Fruit fly (Drosophila melanogaster) whole organism, embryonic: Measurements from ENCODE around the gene Pax.

Source experiments
- Abd-B ChIP-seq: fragments of 200-800 bp; sonication (Bioruptor generic); optimal IDR thresholded peaks from 2 replicates; lab custom pipeline; 2018; ENCODE audit warnings: missing biosample characterization, mild to moderate bottlenecking, missing genetic modification characterization, moderate library complexity
- Bdp1 ChIP-seq: fragments of 200-800 bp; sonication (Bioruptor generic); optimal IDR thresholded peaks from 3 replicates; lab custom pipeline; 2016; ENCODE audit warnings: missing biosample characterization, missing genetic modification characterization
- BtbVII ChIP-seq: fragments of 200-800 bp; sonication (Bioruptor generic); optimal IDR thresholded peaks from 3 replicates; lab custom pipeline; 2017; ENCODE audit warnings: missing biosample characterization, mild to moderate bottlenecking, missing genetic modification characterization
- CG11560 ChIP-seq: fragments of 200-800 bp; sonication (Bioruptor generic); IDR thresholded peaks from 3 replicates; pipeline ENCODE4 v1.3.6; 2022; ENCODE audit warnings: missing biosample characterization, missing genetic modification characterization
- CG12744 ChIP-seq: fragments of 200-800 bp; sonication (Bioruptor generic); optimal IDR thresholded peaks from 2 replicates; lab custom pipeline; 2016; ENCODE audit warnings: missing biosample characterization, missing genetic modification characterization
- CG13424 ChIP-seq: fragments of 200-800 bp; sonication (Bioruptor generic); optimal IDR thresholded peaks from 2 replicates; lab custom pipeline; 2019; ENCODE audit warnings: missing biosample characterization, mild to moderate bottlenecking, missing genetic modification characterization, moderate library complexity
- CG14050 ChIP-seq: fragments of 200-800 bp; sonication (Bioruptor generic); IDR thresholded peaks from 3 replicates; pipeline ENCODE4 v1.3.6; 2022; ENCODE audit warnings: missing biosample characterization, missing genetic modification characterization
- CG17802 ChIP-seq: fragments of 200-800 bp; sonication (Bioruptor generic); optimal IDR thresholded peaks from 2 replicates; lab custom pipeline; 2018; ENCODE audit warnings: missing biosample characterization, mild to moderate bottlenecking, missing genetic modification characterization, moderate library complexity
- CG18599 ChIP-seq: fragments of 200-800 bp; sonication (Bioruptor generic); optimal IDR thresholded peaks from 3 replicates; lab custom pipeline; 2017; ENCODE audit warnings: missing biosample characterization, missing genetic modification characterization, mild to moderate bottlenecking, moderate library complexity, missing genetic modification reagents
- CG2120 ChIP-seq: fragments of 200-800 bp; sonication (Bioruptor generic); optimal IDR thresholded peaks from 3 replicates; lab custom pipeline; 2016; ENCODE audit warnings: missing biosample characterization, missing genetic modification characterization
- CG2129 ChIP-seq: fragments of 200-800 bp; sonication (Bioruptor generic); IDR thresholded peaks from 2 replicates; pipeline ENCODE4 v1.3.6; 2022; ENCODE audit warnings: missing biosample characterization, missing genetic modification characterization; ENCODE audit not compliant: partially characterized antibody
- CG31224 ChIP-seq: fragments of 200-800 bp; sonication (Bioruptor generic); IDR thresholded peaks from 2 replicates; pipeline ENCODE4 v1.3.6; 2022; ENCODE audit warnings: missing biosample characterization, missing genetic modification characterization
- CG31365 ChIP-seq: fragments of 200-800 bp; sonication (Bioruptor generic); optimal IDR thresholded peaks from 2 replicates; lab custom pipeline; 2018; ENCODE audit warnings: missing biosample characterization, mild to moderate bottlenecking, missing genetic modification characterization
- CG3163 ChIP-seq: fragments of 200-800 bp; sonication (Bioruptor generic); optimal IDR thresholded peaks from 3 replicates; lab custom pipeline; 2016; ENCODE audit warnings: missing biosample characterization, missing genetic modification characterization
- CG34376 ChIP-seq: fragments of 200-800 bp; sonication (Bioruptor generic); optimal IDR thresholded peaks from 2 replicates; lab custom pipeline; 2018; ENCODE audit warnings: missing biosample characterization, mild to moderate bottlenecking, missing genetic modification characterization
- CG4282 ChIP-seq: fragments of 200-800 bp; sonication (Bioruptor generic); optimal IDR thresholded peaks from 2 replicates; lab custom pipeline; 2016; ENCODE audit warnings: missing biosample characterization, missing genetic modification characterization
- CG43689 ChIP-seq: fragments of 200-800 bp; sonication (Bioruptor generic); IDR thresholded peaks from 2 replicates; pipeline ENCODE4 v1.3.6; 2022; ENCODE audit warnings: missing biosample characterization, missing genetic modification characterization
- CG4707 ChIP-seq: fragments of 200-800 bp; sonication (Bioruptor generic); optimal IDR thresholded peaks from 2 replicates; lab custom pipeline; 2018; ENCODE audit warnings: missing biosample characterization, mild to moderate bottlenecking, missing genetic modification characterization, moderate library complexity
- CG6175 ChIP-seq: fragments of 200-800 bp; sonication (Bioruptor generic); IDR thresholded peaks from 3 replicates; pipeline ENCODE4 v1.3.6; 2022; ENCODE audit warnings: missing biosample characterization, missing genetic modification characterization
- CG7963 ChIP-seq: fragments of 200-800 bp; sonication (Bioruptor generic); IDR thresholded peaks from 3 replicates; pipeline ENCODE4 v1.3.6; 2022; ENCODE audit warnings: missing biosample characterization, missing genetic modification characterization; ENCODE audit not compliant: partially characterized antibody
- Chrac-16 ChIP-seq: fragments of 200-800 bp; sonication (Bioruptor generic); optimal IDR thresholded peaks from 3 replicates; lab custom pipeline; 2016; ENCODE audit warnings: missing biosample characterization, missing genetic modification characterization
- Drgx ChIP-seq: fragments of 200-800 bp; sonication (Bioruptor generic); IDR thresholded peaks from 2 replicates; pipeline ENCODE4 v1.3.6; 2022; ENCODE audit warnings: missing biosample characterization, missing genetic modification characterization
- Fer1 ChIP-seq: fragments of 200-800 bp; sonication (Bioruptor generic); optimal IDR thresholded peaks from 2 replicates; lab custom pipeline; 2017; ENCODE audit warnings: missing biosample characterization, mild to moderate bottlenecking, missing genetic modification characterization
- Mad ChIP-seq: fragments of 200-800 bp; sonication (Bioruptor generic); optimal IDR thresholded peaks from 2 replicates; lab custom pipeline; 2016; ENCODE audit warnings: missing biosample characterization, missing genetic modification characterization
- Neu2 ChIP-seq: fragments of 200-800 bp; sonication (Bioruptor generic); optimal IDR thresholded peaks from 3 replicates; lab custom pipeline; 2016; ENCODE audit warnings: missing biosample characterization, missing genetic modification characterization, borderline replicate concordance
- Ravus ChIP-seq: fragments of 200-800 bp; sonication (Bioruptor generic); IDR thresholded peaks from 2 replicates; pipeline ENCODE4 v1.3.6; 2022; ENCODE audit warnings: missing biosample characterization, missing genetic modification characterization
- Taf1 ChIP-seq: fragments of 200-800 bp; sonication (Bioruptor generic); IDR thresholded peaks from 2 replicates; pipeline ENCODE4 v1.3.6; 2022; ENCODE audit warnings: missing biosample characterization, missing genetic modification characterization
- Xbp1 ChIP-seq: fragments of 200-800 bp; sonication (Bioruptor generic); optimal IDR thresholded peaks from 3 replicates; lab custom pipeline; 2016; ENCODE audit warnings: missing biosample characterization, mild to moderate bottlenecking, missing genetic modification characterization
- al ChIP-seq: fragments of 200-800 bp; sonication (Bioruptor generic); IDR thresholded peaks from 2 replicates; pipeline ENCODE4 v1.3.6; 2022; ENCODE audit warnings: missing biosample characterization, missing genetic modification characterization
- cas ChIP-seq: fragments of 200-800 bp; sonication (Bioruptor generic); IDR thresholded peaks from 2 replicates; pipeline ENCODE4 v1.3.6; 2022; ENCODE audit warnings: missing biosample characterization, missing genetic modification characterization
- cg ChIP-seq: fragments of 200-800 bp; sonication (Bioruptor generic); optimal IDR thresholded peaks from 3 replicates; lab custom pipeline; 2019; ENCODE audit warnings: missing biosample characterization, mild to moderate bottlenecking, missing genetic modification characterization, moderate library complexity
- chif ChIP-seq, 2 experiments: fragments of 200-800 bp; sonication (Bioruptor generic); optimal IDR thresholded peaks; 3 replicates each; lab custom pipeline; 2016; ENCODE audit warnings: missing biosample characterization in 2 of 2, missing genetic modification characterization in 2 of 2
- crp ChIP-seq, 2 experiments: fragments of 200-800 bp; sonication (Bioruptor generic); optimal IDR thresholded peaks; 2 replicates in 1 of 2; 3 replicates in 1 of 2; lab custom pipeline; 2017; ENCODE audit warnings: missing biosample characterization in 2 of 2, missing genetic modification characterization in 2 of 2, mild to moderate bottlenecking in 1 of 2, moderate library complexity in 1 of 2
- danr ChIP-seq: fragments of 200-800 bp; sonication (Bioruptor generic); IDR thresholded peaks from 2 replicates; pipeline ENCODE4 v1.3.6; 2022; ENCODE audit warnings: missing biosample characterization, missing genetic modification characterization
- ftz-f1 ChIP-seq: fragments of 200-800 bp; sonication (Bioruptor generic); optimal IDR thresholded peaks from 2 replicates; lab custom pipeline; 2016; ENCODE audit warnings: missing biosample characterization, missing genetic modification characterization
- gcm2 ChIP-seq: fragments of 200-800 bp; sonication (Bioruptor generic); optimal IDR thresholded peaks from 2 replicates; lab custom pipeline; 2016; ENCODE audit warnings: missing biosample characterization, missing genetic modification characterization
- hbn ChIP-seq: fragments of 200-800 bp; sonication (Bioruptor generic); IDR thresholded peaks from 2 replicates; pipeline ENCODE4 v1.3.6; 2022; ENCODE audit warnings: missing biosample characterization, missing genetic modification characterization; ENCODE audit not compliant: partially characterized antibody
- ken ChIP-seq: fragments of 200-800 bp; sonication (Bioruptor generic); IDR thresholded peaks from 3 replicates; pipeline ENCODE4 v1.3.6; 2022; ENCODE audit warnings: missing biosample characterization, missing genetic modification characterization
- lola ChIP-seq, 3 experiments: fragments of >200 bp in 2 of 3; fragments of 200-800 bp in 1 of 3; sonication (Bioruptor generic) in 1 of 3; optimal IDR thresholded peaks; 2 replicates each; lab custom pipeline; 2017 to 2019; ENCODE audit warnings: missing biosample characterization in 3 of 3, missing genetic modification characterization in 3 of 3, mild to moderate bottlenecking in 1 of 3, moderate library complexity in 1 of 3
- nom ChIP-seq: fragments of 200-800 bp; sonication (Bioruptor generic); optimal IDR thresholded peaks from 2 replicates; lab custom pipeline; 2017; ENCODE audit warnings: missing biosample characterization, missing genetic modification characterization, mild to moderate bottlenecking, moderate library complexity, missing genetic modification reagents
- org-1 ChIP-seq: fragments of 200-800 bp; sonication (Bioruptor generic); optimal IDR thresholded peaks from 2 replicates; lab custom pipeline; 2017; ENCODE audit warnings: missing biosample characterization, missing genetic modification characterization
- sc ChIP-seq, 3 experiments: fragments of >200 bp in 2 of 3; fragments of 200-800 bp in 1 of 3; sonication (Bioruptor generic) in 1 of 3; optimal IDR thresholded peaks; 2 replicates in 2 of 3; 3 replicates in 1 of 3; lab custom pipeline; 2017; ENCODE audit warnings: mild to moderate bottlenecking in 1 of 3, missing biosample characterization in 1 of 3, missing genetic modification characterization in 1 of 3, missing genetic modification reagents in 1 of 3
- sob ChIP-seq: fragments of 200-800 bp; sonication (Bioruptor generic); IDR thresholded peaks from 2 replicates; pipeline ENCODE4 v1.3.6; 2022; ENCODE audit warnings: missing biosample characterization, missing genetic modification characterization
- sqz ChIP-seq: fragments of 200-800 bp; sonication (Bioruptor generic); optimal IDR thresholded peaks from 3 replicates; lab custom pipeline; 2018; ENCODE audit warnings: missing biosample characterization, mild to moderate bottlenecking, missing genetic modification characterization
- sr ChIP-seq: fragments of 200-800 bp; sonication (Bioruptor generic); IDR thresholded peaks from 3 replicates; pipeline ENCODE4 v1.3.6; 2022; ENCODE audit warnings: missing biosample characterization, missing genetic modification characterization
- ssp ChIP-seq: fragments of 200-800 bp; sonication (Bioruptor generic); IDR thresholded peaks from 2 replicates; pipeline ENCODE4 v1.3.6; 2022; ENCODE audit warnings: missing biosample characterization, missing genetic modification characterization
- unc-4 ChIP-seq: fragments of 200-800 bp; sonication (Bioruptor generic); IDR thresholded peaks from 2 replicates; pipeline ENCODE4 v1.3.6; 2022; ENCODE audit warnings: missing biosample characterization, missing genetic modification characterization; ENCODE audit not compliant: partially characterized antibody
- vvl ChIP-seq: fragments of 200-800 bp; sonication (Bioruptor generic); IDR thresholded peaks from 2 replicates; pipeline ENCODE4 v1.3.6; 2022; ENCODE audit warnings: missing biosample characterization, missing genetic modification characterization

The Pax gene

DNA sequence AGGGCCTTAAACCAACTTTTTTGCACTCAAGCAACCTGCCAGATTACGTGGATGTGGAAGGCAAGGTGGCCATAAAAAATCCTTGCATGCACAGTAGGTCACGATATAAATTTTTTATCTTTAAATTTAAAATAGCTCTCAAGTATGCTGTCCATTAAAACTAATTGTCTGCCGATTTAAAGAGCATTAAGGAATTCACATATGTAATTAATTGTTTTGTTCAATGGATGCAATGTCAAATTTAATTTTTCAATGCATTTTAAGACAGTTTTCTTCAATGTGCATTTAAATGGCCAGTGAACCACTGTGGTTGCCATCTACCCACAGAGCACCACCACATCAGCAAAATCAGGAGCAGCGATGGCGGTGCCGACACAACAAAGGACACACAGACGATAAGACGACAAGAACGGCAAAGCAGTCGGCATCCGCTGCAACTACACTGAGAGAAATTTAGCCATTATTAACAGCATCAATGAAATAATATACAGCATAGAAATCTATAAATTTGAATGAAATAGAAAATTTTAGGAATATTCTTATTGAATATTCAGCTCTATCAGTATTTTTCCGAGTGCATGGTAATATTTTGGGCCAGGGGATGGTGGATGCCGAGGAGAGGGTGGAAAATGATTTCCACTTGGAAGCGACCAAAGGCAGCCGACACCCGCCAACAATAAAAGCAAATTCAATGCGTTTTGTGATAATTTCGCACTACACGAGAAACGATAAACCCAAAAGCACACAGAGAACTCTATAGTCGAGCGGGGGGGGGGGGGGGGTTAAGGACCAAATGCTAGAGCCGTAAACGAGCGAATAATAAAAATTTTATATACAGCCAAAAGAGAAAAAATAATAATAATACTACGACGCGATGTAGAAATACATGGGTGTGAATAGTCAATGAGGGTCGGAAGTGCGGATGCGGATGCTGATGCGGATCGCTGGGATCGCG is 49.0 kb downstream of the Pax start (continued):
- TF ChIP-seq chif (GFP tag; optimal IDR thresholded peaks at IDR 0.05; lab: Kevin White, UChicago), result peak; percentile 14 to 61
- peak; percentile 32; the same call in 1 of the 3 replicates for TF ChIP-seq CG14050 (GFP tag; lab: Robert Waterston, UW)
- TF ChIP-seq Xbp1 (GFP tag; lab: Kevin White, UChicago), result peak; percentile 30
- TF ChIP-seq CG4707, result no peak
- peak; percentile 56 for TF ChIP-seq CG18599 (GFP tag; lab: Kevin White, UChicago)
- no peak for TF ChIP-seq CG7963 (GFP tag; lab: Robert Waterston, UW)
- TF ChIP-seq danr (GFP tag; lab: Robert Waterston, UW), result no peak
- no peak for TF ChIP-seq CG2129 (GFP tag; lab: Robert Waterston, UW)
- peak; percentile 49 for TF ChIP-seq sqz (GFP tag; lab: Kevin White, UChicago)
- no peak for TF ChIP-seq CG31365
- no peak for TF ChIP-seq ssp
- TF ChIP-seq CG31224 (GFP tag; lab: Robert Waterston, UW), result 0 out of 2 replicates have a peak, but pooled peaks have one; percentile 7
- TF ChIP-seq Ravus (GFP tag; lab: Robert Waterston, UW), result no peak
- TF ChIP-seq cg (GFP tag; lab: Kevin White, UChicago), result no peak
- TF ChIP-seq gcm2 (GFP tag; lab: Kevin White, UChicago), result no peak
- TF ChIP-seq sob (GFP tag; lab: Robert Waterston, UW), result no peak
- peak; percentile 23 for TF ChIP-seq Mad (GFP tag; lab: Kevin White, UChicago)
- no peak for TF ChIP-seq ftz-f1
- TF ChIP-seq CG2120, result peak; percentile 18
- no peak for TF ChIP-seq CG34376
- TF ChIP-seq CG4282 (GFP tag; lab: Kevin White, UChicago), result no peak
- TF ChIP-seq hbn, result no peak
- TF ChIP-seq org-1, result peak; percentile 19
- TF ChIP-seq cas (GFP tag; lab: Robert Waterston, UW), result no peak
- TF ChIP-seq CG3163 (GFP tag; lab: Kevin White, UChicago), result no peak
- TF ChIP-seq Taf1 (GFP tag; lab: Robert Waterston, UW), result no peak

dm6 chr2L:19376145-19376544 is 50.3 kb downstream of the Pax start:
- no peak for TF ChIP-seq BtbVII (GFP tag; lab: Kevin White, UChicago)
- TF ChIP-seq lola (GFP tag; optimal IDR thresholded peaks at IDR 0.05; lab: Kevin White, UChicago), result peak in 1 of 3 experiments; percentile 67
- no peak for TF ChIP-seq sc (optimal IDR thresholded peaks at IDR 0.05; lab: Kevin White, UChicago)
- TF ChIP-seq sc (GFP tag; optimal IDR thresholded peaks at IDR 0.05; lab: Kevin White, UChicago), result no peak
- peak; percentile 58 for TF ChIP-seq vvl (GFP tag; lab: Robert Waterston, UW)
- no peak for TF ChIP-seq al
- TF ChIP-seq ken (GFP tag; lab: Robert Waterston, UW), result peak; percentile 58; the same call in 2 of the 3 replicates
- no peak for TF ChIP-seq Bdp1 (GFP tag; lab: Kevin White, UChicago)
- TF ChIP-seq Drgx (GFP tag; lab: Robert Waterston, UW), result peak; percentile 80
- no peak for TF ChIP-seq Chrac-16 (GFP tag; lab: Kevin White, UChicago)
- TF ChIP-seq crp (GFP tag; optimal IDR thresholded peaks at IDR 0.05; lab: Kevin White, UChicago), result no peak
- TF ChIP-seq Fer1 (GFP tag; lab: Kevin White, UChicago), result no peak
- no peak for TF ChIP-seq CG11560 (tag; lab: Robert Waterston, UW)
- no peak for TF ChIP-seq CG43689 (GFP tag; lab: Robert Waterston, UW)
- TF ChIP-seq CG13424, result peak; percentile 9
- no peak for TF ChIP-seq sr (GFP tag; lab: Robert Waterston, UW)
- no peak for TF ChIP-seq nom (GFP tag; lab: Kevin White, UChicago)
- TF ChIP-seq Neu2 (GFP tag; lab: Kevin White, UChicago), result peak; percentile 50
- TF ChIP-seq org-1, result no peak
- TF ChIP-seq unc-4 (GFP tag; lab: Robert Waterston, UW), result no peak
- no peak for TF ChIP-seq CG17802 (tag; lab: Kevin White, UChicago)
- TF ChIP-seq CG6175, result no peak
- no peak for TF ChIP-seq Abd-B (GFP tag; lab: Kevin White, UChicago)
- TF ChIP-seq CG12744, result no peak
